Worm (Caenorhabditis elegans) whole organism, L4 larva: ENCODE results near the gene egl-1.

Source experiments
- daf-12 ChIP-seq: fragments of 150-350 bp; optimal IDR thresholded peaks from 2 replicates; lab custom pipeline; 2014; ENCODE audit warnings: missing biosample characterization, missing genetic modification reagents, missing genetic modification characterization
- dmd-9 ChIP-seq: fragments of 200-800 bp; sonication (Bioruptor generic); IDR thresholded peaks from 2 replicates; pipeline ENCODE4 v1.3.6; 2022; ENCODE audit warnings: missing genetic modification reagents, missing genetic modification characterization, missing compliant biosample characterization
- fos-1 ChIP-seq: fragments of 150-350 bp; optimal IDR thresholded peaks from 2 replicates; lab custom pipeline; 2014; ENCODE audit warnings: missing biosample characterization, missing genetic modification characterization
- lin-38 ChIP-seq: fragments of 200-800 bp; sonication (Bioruptor generic); IDR thresholded peaks from 2 replicates; pipeline ENCODE4 v1.3.6; 2022; ENCODE audit warnings: missing genetic modification reagents, missing genetic modification characterization, missing compliant biosample characterization
- lsy-2 ChIP-seq, 2 experiments: fragments of 150-350 bp in 1 of 2; sonication (generic microtip) in 1 of 2; optimal IDR thresholded peaks; 2 replicates each; lab custom pipeline; 2014 to 2017; ENCODE audit warnings: missing biosample characterization in 2 of 2, missing genetic modification characterization in 2 of 2

- no peak for TF ChIP-seq fos-1 (tag; lab: Kevin White, UChicago)
- TF ChIP-seq lin-38, result peak; percentile 35; the same call in 1 of the 2 replicates
- no peak for TF ChIP-seq lsy-2 (tag; optimal IDR thresholded peaks at IDR 0.05; lab: Kevin White, UChicago)
- TF ChIP-seq dmd-9 (GFP tag; lab: Robert Waterston, UW), result no peak
- no peak for TF ChIP-seq daf-12 (tag; lab: Kevin White, UChicago)
Measured at ce11 chrV:14411989-14412388, 20.2 kb downstream of the egl-1 start.
